Worm (Caenorhabditis elegans) whole organism, L3 larva: ENCODE measurements around the gene his-48.

Experiments used
- R02D3.7 ChIP-seq: fragments of 150-350 bp; optimal IDR thresholded peaks from 2 replicates; lab custom pipeline; 2014; ENCODE audit warnings: missing biosample characterization, missing genetic modification characterization
- ZK546.5 ChIP-seq: sonication (generic microtip); optimal IDR thresholded peaks from 2 replicates; lab custom pipeline; 2017; ENCODE audit warnings: missing biosample characterization, missing genetic modification characterization
- aly-2 ChIP-seq: fragments of 150-350 bp; optimal IDR thresholded peaks from 2 replicates; lab custom pipeline; 2014; ENCODE audit warnings: missing biosample characterization, missing genetic modification characterization
- ceh-16 ChIP-seq: sonication (generic microtip); optimal IDR thresholded peaks from 2 replicates; lab custom pipeline; 2017; ENCODE audit warnings: missing biosample characterization, missing genetic modification characterization
- egl-27 ChIP-seq: sonication (generic microtip); optimal IDR thresholded peaks from 4 replicates; lab custom pipeline; 2017; ENCODE audit warnings: missing biosample characterization, missing genetic modification reagents, missing genetic modification characterization
- elt-1 ChIP-seq: fragments of 150-350 bp; optimal IDR thresholded peaks from 2 replicates; lab custom pipeline; 2014; ENCODE audit warnings: missing biosample characterization, missing genetic modification characterization
- elt-2 ChIP-seq: sonication (generic microtip); optimal IDR thresholded peaks from 2 replicates; lab custom pipeline; 2016; ENCODE audit warnings: missing genetic modification reagents, mild to moderate bottlenecking, missing genetic modification characterization, missing compliant biosample characterization
- elt-3 ChIP-seq, 3 experiments: fragments of 150-350 bp in 1 of 3; sonication (generic microtip) in 2 of 3; optimal IDR thresholded peaks; 2 replicates in 2 of 3; 4 replicates in 1 of 3; lab custom pipeline; 2014 to 2017; ENCODE audit warnings: missing biosample characterization in 3 of 3, missing genetic modification characterization in 3 of 3
- fos-1 ChIP-seq: fragments of 150-350 bp; optimal IDR thresholded peaks from 2 replicates; lab custom pipeline; 2014; ENCODE audit warnings: missing biosample characterization, missing genetic modification characterization
- hmg-11 ChIP-seq: sonication (generic microtip); optimal IDR thresholded peaks from 2 replicates; lab custom pipeline; 2016; ENCODE audit warnings: missing genetic modification characterization, missing compliant biosample characterization
- lin-15B ChIP-seq: fragments of 150-350 bp; optimal IDR thresholded peaks from 2 replicates; lab custom pipeline; 2014; ENCODE audit warnings: missing biosample characterization, missing genetic modification characterization
- lsy-12 ChIP-seq: sonication (generic microtip); optimal IDR thresholded peaks from 2 replicates; lab custom pipeline; 2016; ENCODE audit warnings: mild to moderate bottlenecking, missing genetic modification characterization, missing compliant biosample characterization
- nhr-67 ChIP-seq: fragments of 150-350 bp; optimal IDR thresholded peaks from 2 replicates; lab custom pipeline; 2014; ENCODE audit warnings: missing biosample characterization, missing genetic modification characterization
- pqm-1 ChIP-seq: fragments of 150-350 bp; optimal IDR thresholded peaks from 2 replicates; lab custom pipeline; 2017; ENCODE audit warnings: missing biosample characterization, missing genetic modification characterization, inconsistent platforms

his-48 gene

DNA sequence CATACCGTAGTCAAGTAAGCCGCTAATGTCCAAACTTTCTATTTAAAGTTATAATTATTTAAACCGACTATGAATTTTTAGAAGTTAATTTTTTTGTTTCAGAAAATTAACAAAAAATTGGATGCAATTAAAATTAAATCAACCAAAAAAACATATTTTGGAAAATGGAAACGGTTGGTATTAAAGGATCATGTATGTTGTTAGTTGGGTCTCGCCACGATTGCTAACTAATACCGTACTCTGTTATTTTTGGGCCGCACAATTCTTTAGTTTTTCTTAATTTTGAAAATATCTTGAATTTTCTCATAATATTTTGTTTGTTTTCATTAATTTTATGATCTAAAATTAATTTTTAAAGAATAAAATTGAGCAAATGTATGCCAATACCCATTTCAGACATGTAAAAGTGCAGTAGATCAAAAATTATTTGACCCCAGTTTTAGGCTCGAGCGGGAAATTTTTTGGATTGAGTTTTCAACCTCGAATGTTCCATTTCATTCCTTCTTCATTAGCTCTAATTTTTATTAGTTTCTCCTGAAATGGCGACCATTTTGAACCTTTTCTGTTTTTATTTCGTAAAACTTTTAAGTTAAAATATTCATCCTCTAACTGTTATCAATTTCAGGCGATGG, 47.9 kb downstream of the his-48 start, which contains the start of gene cbd-1:
Gene cbd-1 (plus strand): TSS at position 626 of the 632 bp plus-strand sequence.
- TF ChIP-seq pqm-1 (tag; lab: Kevin White, UChicago) (no peak), ceh-16 (tag; lab: Kevin White, UChicago) (no peak), aly-2 (tag; lab: Kevin White, UChicago) (no peak), R02D3.7 (tag; lab: Kevin White, UChicago) (no peak), ZK546.5 (tag; lab: Kevin White, UChicago) (no peak), nhr-67 (tag; lab: Kevin White, UChicago) (no peak), fos-1 (tag; lab: Kevin White, UChicago) (no peak), egl-27 (tag; lab: Kevin White, UChicago) (no peak), elt-1 (tag; lab: Kevin White, UChicago) (no peak), hmg-11 (tag; lab: Kevin White, UChicago) (no peak), lsy-12 (tag; lab: Kevin White, UChicago) (no peak), elt-2 (tag; lab: Kevin White, UChicago) (no peak), elt-3 (tag; optimal IDR thresholded peaks at IDR 0.05; lab: Kevin White, UChicago) (no peak), lin-15B (tag; lab: Kevin White, UChicago) (no peak)
